Worm (Caenorhabditis elegans) whole organism, dauer: ENCODE data around the gene T23B5.6.
"Not testable (repeated sequence)": the region's sequence is repeated elsewhere in the genome, so short reads cannot be mapped to it uniquely, and the experiment has no call there.

Source experiments
- unc-62 ChIP-seq: sonication (generic microtip); optimal IDR thresholded peaks from 2 replicates; lab custom pipeline; 2017; ENCODE audit warnings: missing biosample characterization, missing genetic modification reagents, missing genetic modification characterization

Gene T23B5.6

DNA sequence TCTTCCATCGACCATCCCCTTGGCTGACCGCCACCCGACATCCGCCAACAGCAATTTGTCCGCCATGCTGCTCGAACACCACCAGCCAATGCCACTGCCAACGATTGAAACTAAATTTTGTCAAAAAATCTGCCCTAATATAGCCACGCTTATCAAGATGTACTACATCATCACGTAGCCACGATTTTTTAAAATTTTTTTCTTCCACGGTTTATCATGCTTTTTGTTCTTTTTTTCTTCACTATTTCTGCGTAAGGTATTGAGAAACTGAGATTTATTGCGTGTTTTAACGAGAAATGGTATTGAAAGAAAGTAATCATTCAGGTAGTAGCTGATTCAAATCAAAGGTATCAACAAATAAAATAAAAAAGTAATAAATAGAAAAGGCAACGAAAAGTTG lies at the start of gene T23B5.6:
Gene T23B5.6 (minus strand): TSS at position 101 of the 400 bp plus-strand sequence.
- not testable (repeated sequence) for TF ChIP-seq unc-62 (GFP tag; lab: Kevin White, UChicago)

ce11 chrIV:12725925-12726324 lies 48.9 kb upstream of the T23B5.6 start:
- no peak for TF ChIP-seq unc-62 (GFP tag; lab: Kevin White, UChicago)

DNA sequence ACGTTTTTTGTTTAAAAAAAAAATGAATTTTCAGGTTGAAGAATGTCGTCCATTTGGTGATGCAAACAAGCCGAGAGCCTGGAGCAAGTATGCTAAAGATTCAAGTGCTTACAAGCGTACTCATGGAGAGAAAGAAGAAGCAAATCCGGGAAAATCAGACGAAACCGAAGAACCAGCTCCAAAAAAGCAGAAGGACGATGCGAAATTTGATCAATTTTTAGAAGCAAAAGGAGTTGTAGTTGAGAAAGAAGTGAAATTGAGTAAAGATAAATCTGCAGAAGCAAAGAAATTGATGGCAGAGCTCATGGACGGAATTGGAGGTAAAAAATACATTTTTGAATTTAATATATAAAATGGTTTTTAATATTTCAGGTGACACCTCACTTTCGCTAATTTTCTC lies 48.2 kb upstream of the T23B5.6 start:
- TF ChIP-seq unc-62 (GFP tag; lab: Kevin White, UChicago): no peak

ce11 chrIV:12724641-12725040 lies 47.6 kb upstream of the T23B5.6 start, which contains the start of the genes T23F6.3 and rbd-1:
T23F6.3 (minus strand) TSS chrIV:12724760.
rbd-1 (plus strand) TSS chrIV:12724986.
- TF ChIP-seq unc-62 (GFP tag; lab: Kevin White, UChicago): no peak

DNA sequence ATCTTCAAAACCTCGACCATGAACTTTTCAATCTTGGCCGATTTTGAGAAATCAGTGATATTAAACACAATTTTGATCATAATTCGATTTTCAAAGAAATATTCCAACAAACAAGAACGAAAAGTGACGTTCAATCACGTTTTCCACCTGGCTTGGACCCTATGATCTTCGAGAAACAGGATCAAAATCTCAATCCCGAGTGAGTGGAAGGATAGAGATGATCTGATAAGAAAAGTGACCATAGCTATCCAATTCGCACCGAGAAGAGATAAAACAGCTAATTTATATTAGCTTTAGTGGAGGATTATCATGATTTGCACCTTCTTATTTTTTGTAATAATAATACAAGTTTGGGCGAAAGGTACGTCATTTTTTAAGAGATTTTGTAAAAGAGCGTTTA lies 44.1 kb upstream of the T23B5.6 start, which contains the start of gene T23F6.2:
Gene T23F6.2 (plus strand): TSS at position 251 of the 400 bp plus-strand sequence.
- no peak for TF ChIP-seq unc-62 (GFP tag; lab: Kevin White, UChicago)

DNA sequence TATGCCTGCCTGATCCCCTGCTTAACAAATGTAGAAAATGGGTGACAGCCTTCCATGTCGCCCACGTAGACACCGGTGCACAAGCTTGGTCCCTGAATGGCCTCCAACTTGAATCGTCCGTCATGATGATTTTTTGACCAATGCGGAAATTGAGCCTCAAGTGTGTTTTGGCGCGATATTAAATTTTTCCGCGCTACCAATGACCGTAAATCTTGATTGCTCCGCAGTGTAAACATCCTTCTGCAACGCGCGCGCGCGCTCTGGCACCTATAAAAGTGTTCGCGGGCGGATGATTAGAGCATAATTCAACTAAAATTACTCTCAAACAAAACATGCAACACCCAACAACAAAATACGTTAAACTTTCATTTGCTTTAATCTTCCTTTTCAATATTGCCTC lies 42.6 kb upstream of the T23B5.6 start, which contains the start of gene idpp-7:
Gene idpp-7 (plus strand): TSS at position 301 of the 400 bp plus-strand sequence.
- no peak for TF ChIP-seq unc-62 (GFP tag; lab: Kevin White, UChicago)

DNA sequence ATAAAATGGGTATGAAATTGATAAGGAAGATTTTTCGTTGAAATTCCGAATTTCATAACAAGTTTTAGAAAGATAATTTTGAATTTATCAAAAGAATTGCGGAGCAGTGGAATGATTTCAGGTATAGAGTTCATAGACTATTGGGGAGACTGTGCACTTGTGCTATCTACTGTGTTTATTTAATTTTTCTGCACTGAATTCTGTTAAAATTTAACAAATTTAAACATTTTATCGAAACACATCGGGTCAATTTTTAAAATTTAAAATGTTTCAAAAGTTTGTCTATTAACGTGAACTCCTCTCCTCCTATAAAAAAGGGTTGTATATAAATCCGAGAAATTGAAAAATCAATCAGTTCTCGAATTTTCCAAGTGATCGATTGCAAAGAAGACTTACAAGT lies 40.5 kb upstream of the T23B5.6 start, which contains the start of gene C27D8.1:
Gene C27D8.1 (plus strand): TSS at position 301 of the 400 bp plus-strand sequence.
- TF ChIP-seq unc-62 (GFP tag; lab: Kevin White, UChicago): no peak

ce11 chrIV:12715947-12716382 lies 38.9 kb upstream of the T23B5.6 start:
- no peak for TF ChIP-seq unc-62 (GFP tag; lab: Kevin White, UChicago)

DNA sequence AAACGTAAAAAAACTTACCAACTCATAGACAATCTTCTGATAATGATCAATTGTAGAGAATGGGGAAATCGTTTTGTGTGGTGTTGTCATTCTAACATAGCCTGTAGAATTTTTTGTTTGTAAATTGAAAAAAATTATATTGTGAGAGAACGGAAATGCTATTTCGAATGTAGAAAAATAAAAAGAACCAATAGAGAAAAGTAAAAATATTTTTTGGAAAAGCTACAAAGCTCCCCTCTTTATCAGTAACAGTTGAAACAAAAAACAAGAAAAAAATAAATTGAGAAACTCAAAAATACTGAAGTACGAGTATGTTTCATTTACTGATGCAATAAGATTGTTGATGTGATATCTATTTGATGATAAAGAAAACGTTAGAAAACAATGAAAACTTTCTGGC lies 34.6 kb upstream of the T23B5.6 start, which contains the start of gene C27D8.3:
Gene C27D8.3 (minus strand): TSS at position 101 of the 400 bp plus-strand sequence.
- TF ChIP-seq unc-62 (GFP tag; lab: Kevin White, UChicago): no peak

DNA sequence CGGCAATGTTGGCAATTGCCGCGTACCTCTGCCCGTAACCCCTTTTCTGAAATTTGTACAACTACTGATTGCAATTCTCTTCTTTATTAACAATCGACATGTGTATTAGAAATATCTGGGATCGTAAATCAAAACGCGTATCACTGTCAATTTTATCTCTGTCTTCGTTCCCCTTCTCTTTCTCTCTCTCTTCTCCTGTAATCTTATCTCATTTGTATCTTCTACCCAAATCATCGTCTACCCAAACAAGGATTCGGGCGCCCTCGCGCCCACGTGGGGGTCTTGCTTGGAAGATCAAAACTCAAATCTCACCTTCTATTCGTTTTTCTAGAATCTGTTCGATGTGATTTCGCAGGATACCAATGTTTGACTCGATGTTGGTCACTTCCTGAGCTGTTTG lies 34.0 kb upstream of the T23B5.6 start, which contains the start of gene C27D8.2:
Gene C27D8.2 (plus strand): TSS at position 222 of the 400 bp plus-strand sequence.
- TF ChIP-seq unc-62 (GFP tag; lab: Kevin White, UChicago): no peak

ce11 chrIV:12703811-12704210 lies 26.8 kb upstream of the T23B5.6 start, which contains the start of gene C27D8.4:
C27D8.4 (plus strand) TSS chrIV:12704111.
- TF ChIP-seq unc-62 (GFP tag; lab: Kevin White, UChicago): no peak

DNA sequence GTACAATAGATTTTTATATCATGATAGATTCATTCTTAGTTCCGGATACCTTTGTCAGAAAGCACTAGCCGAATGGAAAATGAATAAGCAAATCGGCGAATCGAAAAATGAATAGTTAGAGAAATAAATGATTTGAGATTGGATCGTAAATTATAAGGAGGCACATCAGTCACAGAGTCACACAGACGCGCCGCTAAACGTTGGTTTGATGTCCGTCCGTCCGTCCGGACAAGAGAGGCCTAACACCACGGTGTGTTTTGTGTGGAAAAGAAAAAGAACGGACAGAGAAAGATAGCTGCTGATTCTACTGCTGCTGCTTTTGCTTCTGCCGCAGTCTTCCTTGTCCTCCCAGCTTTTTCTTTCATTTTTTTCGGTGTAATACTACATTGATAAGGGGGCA lies 23.9 kb upstream of the T23B5.6 start:
- TF ChIP-seq unc-62 (GFP tag; lab: Kevin White, UChicago): no peak

- no peak for TF ChIP-seq unc-62 (GFP tag; lab: Kevin White, UChicago)
Observed at ce11 chrIV:12700204-12700603, 23.2 kb upstream of the T23B5.6 start.

- no peak for TF ChIP-seq unc-62 (GFP tag; lab: Kevin White, UChicago)
Observed at ce11 chrIV:12698880-12699279, 21.8 kb upstream of the T23B5.6 start.

ce11 chrIV:12689709-12690142 lies 12.7 kb upstream of the T23B5.6 start:
- TF ChIP-seq unc-62 (GFP tag; lab: Kevin White, UChicago): no peak

ce11 chrIV:12689292-12689691 lies 12.3 kb upstream of the T23B5.6 start:
- TF ChIP-seq unc-62 (GFP tag; lab: Kevin White, UChicago): no peak

DNA sequence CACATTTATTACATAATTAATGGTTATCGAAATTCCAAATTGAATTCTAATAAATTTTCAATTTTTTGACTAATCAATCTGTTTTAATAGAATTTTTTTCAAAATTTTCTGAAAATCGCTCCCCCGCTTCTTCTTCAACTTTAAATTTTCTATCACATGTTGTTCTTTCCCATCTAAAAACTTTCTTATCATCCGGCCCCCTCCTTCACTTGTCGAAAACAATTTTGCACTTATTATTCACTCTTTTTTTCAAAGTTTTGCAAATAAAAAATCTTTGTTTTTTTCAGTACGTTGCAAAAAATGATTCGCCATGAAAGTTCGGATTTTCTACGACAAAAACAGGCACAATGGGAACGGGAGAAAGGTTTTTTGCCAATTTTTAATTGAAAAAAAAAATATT lies 11.3 kb upstream of the T23B5.6 start, which contains the start of gene T23B5.3:
Gene T23B5.3 (plus strand): TSS at position 301 of the 400 bp plus-strand sequence.
- TF ChIP-seq unc-62 (GFP tag; lab: Kevin White, UChicago): no peak
